Worm (Caenorhabditis elegans) whole organism, L3 larva: ENCODE results near the gene dop-5.

Experiments used
- ceh-82 ChIP-seq: fragments of 150-350 bp; optimal IDR thresholded peaks from 2 replicates; lab custom pipeline; 2014; ENCODE audit warnings: missing biosample characterization, missing genetic modification characterization
- egl-27 ChIP-seq: sonication (generic microtip); optimal IDR thresholded peaks from 4 replicates; lab custom pipeline; 2017; ENCODE audit warnings: missing biosample characterization, missing genetic modification reagents, missing genetic modification characterization
- fkh-10 ChIP-seq: sonication (generic microtip); optimal IDR thresholded peaks from 2 replicates; lab custom pipeline; 2017; ENCODE audit warnings: missing biosample characterization, missing genetic modification reagents, missing genetic modification characterization
- jun-1 ChIP-seq: fragments of 150-350 bp; optimal IDR thresholded peaks from 2 replicates; lab custom pipeline; 2014; ENCODE audit warnings: missing biosample characterization, missing genetic modification reagents, missing genetic modification characterization
- nhr-12 ChIP-seq: fragments of 150-350 bp; optimal IDR thresholded peaks from 2 replicates; lab custom pipeline; 2014; ENCODE audit warnings: missing biosample characterization, missing genetic modification characterization
- nhr-237 ChIP-seq: fragments of 150-350 bp; optimal IDR thresholded peaks from 2 replicates; lab custom pipeline; 2014; ENCODE audit warnings: missing biosample characterization, missing genetic modification characterization
- nhr-25 ChIP-seq: sonication (generic microtip); optimal IDR thresholded peaks from 2 replicates; lab custom pipeline; 2017; ENCODE audit warnings: missing biosample characterization, missing genetic modification characterization
- nhr-28 ChIP-seq: fragments of 150-350 bp; optimal IDR thresholded peaks from 2 replicates; lab custom pipeline; 2014; ENCODE audit warnings: missing biosample characterization, missing genetic modification characterization
- nhr-76 ChIP-seq: fragments of 150-350 bp; sonication (generic microtip); optimal IDR thresholded peaks from 5 replicates; lab custom pipeline; 2014; ENCODE audit warnings: missing biosample characterization, missing genetic modification characterization
- skn-1 ChIP-seq: fragments of 150-350 bp; optimal IDR thresholded peaks from 2 replicates; lab custom pipeline; 2014; ENCODE audit warnings: missing biosample characterization, missing genetic modification characterization
- snpc-4 ChIP-seq: fragments of 150-350 bp; optimal IDR thresholded peaks from 2 replicates; lab custom pipeline; 2014; ENCODE audit warnings: missing biosample characterization, missing genetic modification characterization
- unc-62 ChIP-seq: fragments of 150-350 bp; sonication (generic microtip); optimal IDR thresholded peaks from 4 replicates; lab custom pipeline; 2014; ENCODE audit warnings: missing biosample characterization, missing genetic modification reagents, missing genetic modification characterization
- zag-1 ChIP-seq: fragments of 150-350 bp; optimal IDR thresholded peaks from 2 replicates; lab custom pipeline; 2014; ENCODE audit warnings: missing biosample characterization, missing genetic modification characterization
- ztf-11 ChIP-seq: fragments of 150-350 bp; optimal IDR thresholded peaks from 2 replicates; lab custom pipeline; 2014; ENCODE audit warnings: missing biosample characterization, missing genetic modification characterization

ce11 chrV:11383032-11383431, 17.0 kb upstream of the dop-5 start, which contains the start of gene F55C10.5:
- no peak for TF ChIP-seq nhr-28
- no peak for TF ChIP-seq nhr-12 (tag; lab: Kevin White, UChicago)
- no peak for TF ChIP-seq ceh-82
- TF ChIP-seq zag-1: no peak
- TF ChIP-seq nhr-25 (tag; lab: Kevin White, UChicago): no peak
- TF ChIP-seq jun-1: no peak
- no peak for TF ChIP-seq skn-1
- no peak for TF ChIP-seq unc-62 (GFP tag; lab: Kevin White, UChicago)
- no peak for TF ChIP-seq nhr-76 (tag; lab: Kevin White, UChicago)
- TF ChIP-seq snpc-4 (tag; lab: Kevin White, UChicago): no peak
- TF ChIP-seq ztf-11 (tag; lab: Kevin White, UChicago): no peak
- no peak for TF ChIP-seq fkh-10
- no peak for TF ChIP-seq nhr-237 (tag; lab: Kevin White, UChicago)
- no peak for TF ChIP-seq egl-27
